Fruit fly (Drosophila melanogaster): ENCODE measurements around the gene cad.

Gene cad

dm6 chr2L:20780768-20781167 lies 10.2 kb downstream of the cad start (continued):
- TF ChIP-seq Fer1 (GFP tag; optimal IDR thresholded peaks at IDR 0.05) (peak; percentile 75), Lim3 (GFP tag; IDR thresholded peaks at IDR 0.05) (no peak), CG4360 (GFP tag; IDR thresholded peaks at IDR 0.05) (peak; percentile 53; the same call in 1 of the 2 replicates), CG32532 (GFP tag; IDR thresholded peaks at IDR 0.05) (0 out of 2 replicates have a peak, but pooled peaks have one; percentile 11), Camta (GFP tag; optimal IDR thresholded peaks at IDR 0.05) (peak; percentile 30), CG10979 (tag; optimal IDR thresholded peaks at IDR 0.05) (peak; percentile 11), z (GFP tag; IDR thresholded peaks at IDR 0.05) (no peak), CG2120 (GFP tag; optimal IDR thresholded peaks at IDR 0.05) (peak; percentile 12), tup (GFP tag; optimal IDR thresholded peaks at IDR 0.05) (peak; percentile 18), CG10431 (GFP tag; optimal IDR thresholded peaks at IDR 0.05) (peak; percentile 26), Lhr (GFP tag; optimal IDR thresholded peaks at IDR 0.05) (peak; percentile 35), Atf3 (GFP tag; optimal IDR thresholded peaks at IDR 0.05) (peak; percentile 38), Adf1 (GFP tag; IDR thresholded peaks at IDR 0.05) (no peak), p53 (GFP tag; optimal IDR thresholded peaks at IDR 0.05) (peak; percentile 31), HLH3B (GFP tag; IDR thresholded peaks at IDR 0.05) (peak; percentile 44; the same call in 1 of the 2 replicates), CG10274 (GFP tag; optimal IDR thresholded peaks at IDR 0.05) (peak; percentile 77), CG8281 (tag; optimal IDR thresholded peaks at IDR 0.05) (peak; percentile 13), lola (GFP tag; optimal IDR thresholded peaks at IDR 0.05) (peak in 1 of 3 experiments; percentile 53), CG8089 (GFP tag; optimal IDR thresholded peaks at IDR 0.05) (peak; percentile 50), wek (GFP tag; optimal IDR thresholded peaks at IDR 0.05) (peak; percentile 81), ftz-f1 (GFP tag; optimal IDR thresholded peaks at IDR 0.05) (no peak), fu2 (GFP tag; optimal IDR thresholded peaks at IDR 0.05) (no peak), Six4 (GFP tag; optimal IDR thresholded peaks at IDR 0.05) (peak; percentile 29), gce (GFP tag; IDR thresholded peaks at IDR 0.05) (peak; percentile 69; the same call in 1 of the 3 replicates), ato (GFP tag; IDR thresholded peaks at IDR 0.05; ENCODE audit: partially characterized antibody) (no peak), Hey (tag; optimal IDR thresholded peaks at IDR 0.05) (peak; percentile 53), CG15514 (GFP tag; optimal IDR thresholded peaks at IDR 0.05) (peak; percentile 71), Sox100B (GFP tag; optimal IDR thresholded peaks at IDR 0.05) (peak; percentile 37), caup (GFP tag; optimal IDR thresholded peaks at IDR 0.05; ENCODE audit: severe bottlenecking) (peak; percentile 73), rib (GFP tag; IDR thresholded peaks at IDR 0.05) (no peak), Fer3 (tag; optimal IDR thresholded peaks at IDR 0.05) (peak; percentile 57), vfl (GFP tag; optimal IDR thresholded peaks at IDR 0.05) (no peak), HLH54F (GFP tag; optimal IDR thresholded peaks at IDR 0.05) (peak; percentile 1), CG33213 (GFP tag; optimal IDR thresholded peaks at IDR 0.05) (peak; percentile 61), Hmx (GFP tag; optimal IDR thresholded peaks at IDR 0.05) (no peak), CG1602 (GFP tag; optimal IDR thresholded peaks at IDR 0.05) (peak; percentile 13), aop (GFP tag; IDR thresholded peaks at IDR 0.05) (no peak), grn (GFP tag; optimal IDR thresholded peaks at IDR 0.05) (peak; percentile 49), so (GFP tag; IDR thresholded peaks at IDR 0.05) (0 out of 3 replicates have a peak, but pooled peaks have one; percentile 30), HmgD (GFP tag; optimal IDR thresholded peaks at IDR 0.05) (no peak), dmrt99B (tag; optimal IDR thresholded peaks at IDR 0.05) (peak; percentile 37), en (GFP tag; optimal IDR thresholded peaks at IDR 0.05) (peak; percentile 1), CG12744 (GFP tag; optimal IDR thresholded peaks at IDR 0.05) (no peak), CG11696 (GFP tag; IDR thresholded peaks at IDR 0.05) (0 out of 2 replicates have a peak, but pooled peaks have one; percentile 22), CG6254 (GFP tag; optimal IDR thresholded peaks at IDR 0.05) (peak; percentile 29), Sry-δ (GFP tag; optimal IDR thresholded peaks at IDR 0.05) (peak; percentile 0), stwl (tag; optimal IDR thresholded peaks at IDR 0.05) (no peak), CG3726 (GFP tag; IDR thresholded peaks at IDR 0.05) (peak; percentile 59; the same call in 1 of the 3 replicates), CG3838 (GFP tag; optimal IDR thresholded peaks at IDR 0.05) (peak; percentile 13), CG2712 (tag; optimal IDR thresholded peaks at IDR 0.05) (peak; percentile 57), Dip2 (GFP tag; IDR thresholded peaks at IDR 0.05) (no peak)

All from whole organism, embryonic.